Worm (Caenorhabditis elegans): Measurements from ENCODE around the gene dsc-4.

ce11 chrIV:307205-307604, 13.1 kb downstream of the dsc-4 start, which contains the start of gene swt-1:
- TF ChIP-seq nhr-48 (tag; optimal IDR thresholded peaks at IDR 0.05) (no peak), ces-1 (GFP tag; optimal IDR thresholded peaks at IDR 0.05) (no peak), duxl-1 (tag; optimal IDR thresholded peaks at IDR 0.05; ENCODE audit: poor library complexity) (no peak), saeg-2 (GFP tag; IDR thresholded peaks at IDR 0.05) (no peak), F10B5.3 (tag; optimal IDR thresholded peaks at IDR 0.05) (no peak), dve-1 (tag; optimal IDR thresholded peaks at IDR 0.05; ENCODE audit: insufficient read depth) (no peak), pqm-1 (tag; optimal IDR thresholded peaks at IDR 0.05) (no peak), lir-3 (tag; optimal IDR thresholded peaks at IDR 0.05) (no peak), R02D3.7 (tag; optimal IDR thresholded peaks at IDR 0.05) (no peak), madf-9 (GFP tag; conservative IDR thresholded peaks at IDR 0.05) (no peak)
